Fruit fly (Drosophila melanogaster) whole organism: ENCODE results near the gene Flad1.

Experiments
- CG8478 ChIP-seq: fragments of >200 bp; optimal IDR thresholded peaks from 2 replicates; lab custom pipeline; 2018; ENCODE audit warnings: inconsistent platforms
- Dll ChIP-seq: fragments of >200 bp; optimal IDR thresholded peaks from 2 replicates; lab custom pipeline; 2017
- EcR ChIP-seq, 2 experiments: fragments of >200 bp; optimal IDR thresholded peaks; 2 replicates each; lab custom pipeline; 2017; ENCODE audit warnings: missing biosample characterization in 2 of 2, missing genetic modification characterization in 2 of 2, missing genetic modification reagents in 2 of 2
- pan ChIP-seq: fragments of >200 bp; optimal IDR thresholded peaks from 2 replicates; lab custom pipeline; 2017
- psq ChIP-seq: fragments of >200 bp; optimal IDR thresholded peaks from 2 replicates; lab custom pipeline; 2017
- usp ChIP-seq: fragments of >200 bp; optimal IDR thresholded peaks from 2 replicates; lab custom pipeline; 2017; ENCODE audit warnings: missing biosample characterization, missing genetic modification characterization, mixed read lengths

The Flad1 gene

DNA sequence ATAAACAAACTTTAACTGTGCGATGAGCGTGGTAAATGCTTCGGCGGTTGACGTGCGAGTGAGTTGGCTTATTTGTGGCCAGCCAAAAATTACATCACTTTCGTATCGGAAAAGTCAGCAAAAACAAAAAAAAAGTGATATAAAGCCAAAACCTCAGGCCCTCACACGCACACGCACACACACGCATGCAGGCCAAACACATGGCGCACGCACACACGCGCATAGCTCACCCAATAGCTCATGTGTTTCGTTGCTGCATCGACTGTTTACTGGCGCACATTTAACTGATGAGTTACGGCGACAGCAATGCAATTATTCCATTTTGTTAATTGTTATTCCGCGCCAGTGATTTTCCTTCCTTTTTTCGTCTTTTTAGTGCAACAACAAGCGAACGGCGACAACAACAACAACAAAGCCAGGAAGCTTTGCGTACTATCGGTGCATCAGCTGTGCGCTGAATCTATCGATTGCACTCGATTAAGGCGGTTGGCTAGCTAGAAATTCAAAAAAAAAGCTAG, at the start of gene Flad1:
Gene Flad1, minus strand, starts transcription at position 418 of the 518 bp plus-strand sequence.
- TF ChIP-seq Dll (lab: Kevin White, UChicago), result no peak
- no peak for TF ChIP-seq pan
- TF ChIP-seq psq (lab: Kevin White, UChicago), result no peak
- TF ChIP-seq CG8478 (lab: Kevin White, UChicago), result no peak
- no peak for TF ChIP-seq EcR (GFP tag; optimal IDR thresholded peaks at IDR 0.05; lab: Kevin White, UChicago)
- TF ChIP-seq usp (GFP tag; lab: Kevin White, UChicago), result no peak

DNA sequence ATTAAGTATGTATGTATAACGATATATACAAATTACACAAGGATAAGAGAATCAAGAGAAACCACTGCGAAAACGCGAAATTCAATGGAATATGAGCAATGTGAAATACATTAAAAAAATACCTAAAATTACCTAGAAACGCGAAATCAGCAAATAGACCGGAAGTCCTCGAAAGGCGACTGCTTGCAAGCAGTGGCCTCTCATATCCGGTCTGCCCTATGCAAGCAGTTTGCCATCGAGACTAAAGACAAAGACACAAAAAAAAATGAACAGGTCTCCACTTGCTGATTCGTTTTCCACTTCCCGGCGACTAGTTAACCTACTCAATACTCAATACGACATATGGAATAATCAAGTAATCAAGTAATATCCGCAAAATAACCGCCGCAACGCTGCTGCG, 44.4 kb upstream of the Flad1 start:
- TF ChIP-seq usp (GFP tag; lab: Kevin White, UChicago), result no peak
- TF ChIP-seq psq (lab: Kevin White, UChicago), result no peak

DNA sequence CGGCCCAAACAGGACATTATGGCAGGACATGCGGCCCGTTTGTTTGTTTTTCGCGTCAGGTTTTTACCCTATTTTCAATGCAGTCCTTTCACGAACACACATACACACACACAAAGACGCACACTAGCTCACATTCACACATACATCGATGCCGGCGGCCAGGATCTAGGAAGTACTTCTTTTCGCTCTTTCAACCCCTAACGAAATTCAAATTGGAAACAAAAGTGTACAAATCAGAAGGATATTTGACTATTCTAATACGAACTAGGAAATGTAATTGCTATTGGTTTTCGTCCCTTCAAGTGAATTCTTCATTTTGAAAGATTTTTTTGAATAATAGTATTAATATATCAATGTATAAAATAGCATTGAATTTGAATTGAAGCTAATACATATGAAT, 37.1 kb upstream of the Flad1 start:
- TF ChIP-seq pan, result no peak
- TF ChIP-seq psq (lab: Kevin White, UChicago), result no peak
- TF ChIP-seq CG8478 (lab: Kevin White, UChicago), result no peak
- TF ChIP-seq EcR (GFP tag; optimal IDR thresholded peaks at IDR 0.05; lab: Kevin White, UChicago), result no peak
- TF ChIP-seq Dll (lab: Kevin White, UChicago), result no peak
- no peak for TF ChIP-seq usp (GFP tag; lab: Kevin White, UChicago)

DNA sequence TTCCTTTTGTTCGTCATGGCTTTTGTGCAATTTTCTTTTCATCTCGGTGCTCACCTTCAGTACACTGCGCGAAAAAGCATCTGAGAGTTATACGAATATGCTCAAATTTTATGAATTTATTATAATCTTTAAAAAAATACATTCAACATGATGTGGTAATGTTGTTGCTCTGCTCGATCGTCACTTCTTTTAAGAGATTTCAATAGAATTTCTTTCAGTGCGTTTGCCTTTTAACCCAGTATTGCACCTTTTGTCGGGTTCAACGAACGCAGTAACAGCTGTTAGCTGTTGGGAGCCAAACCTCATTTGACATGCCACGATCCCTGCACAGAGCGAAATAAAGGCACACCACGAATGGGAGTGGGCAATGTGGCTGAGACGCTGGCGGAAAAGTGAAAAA, 36.6 kb upstream of the Flad1 start:
- TF ChIP-seq EcR (GFP tag; optimal IDR thresholded peaks at IDR 0.05; lab: Kevin White, UChicago), result no peak
- TF ChIP-seq Dll (lab: Kevin White, UChicago), result no peak
- no peak for TF ChIP-seq psq (lab: Kevin White, UChicago)
- TF ChIP-seq CG8478 (lab: Kevin White, UChicago), result no peak
- TF ChIP-seq usp (GFP tag; lab: Kevin White, UChicago), result no peak
- no peak for TF ChIP-seq pan

DNA sequence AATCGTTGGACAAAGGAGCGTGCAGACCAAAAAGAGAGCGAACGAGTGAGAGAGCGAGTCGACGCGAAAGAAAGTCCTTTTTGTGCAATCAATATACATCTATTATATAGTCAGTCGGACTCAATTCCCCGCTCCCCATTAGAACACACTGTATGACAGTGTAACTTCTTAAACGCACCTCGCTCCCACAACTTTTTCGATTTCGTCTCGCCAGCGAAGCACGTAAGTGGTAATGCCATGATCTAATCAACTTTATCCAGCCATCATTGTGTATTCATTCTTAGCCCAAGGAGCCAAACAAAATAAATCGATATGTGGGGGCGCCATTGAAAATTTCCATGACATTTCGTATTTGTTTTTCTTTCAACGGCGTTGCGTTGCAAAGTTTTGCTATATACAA, 35.7 kb upstream of the Flad1 start:
- TF ChIP-seq usp (GFP tag; lab: Kevin White, UChicago) (no peak), EcR (GFP tag; optimal IDR thresholded peaks at IDR 0.05; lab: Kevin White, UChicago) (no peak), pan (no peak), CG8478 (lab: Kevin White, UChicago) (no peak), psq (lab: Kevin White, UChicago) (no peak), Dll (lab: Kevin White, UChicago) (no peak)

DNA sequence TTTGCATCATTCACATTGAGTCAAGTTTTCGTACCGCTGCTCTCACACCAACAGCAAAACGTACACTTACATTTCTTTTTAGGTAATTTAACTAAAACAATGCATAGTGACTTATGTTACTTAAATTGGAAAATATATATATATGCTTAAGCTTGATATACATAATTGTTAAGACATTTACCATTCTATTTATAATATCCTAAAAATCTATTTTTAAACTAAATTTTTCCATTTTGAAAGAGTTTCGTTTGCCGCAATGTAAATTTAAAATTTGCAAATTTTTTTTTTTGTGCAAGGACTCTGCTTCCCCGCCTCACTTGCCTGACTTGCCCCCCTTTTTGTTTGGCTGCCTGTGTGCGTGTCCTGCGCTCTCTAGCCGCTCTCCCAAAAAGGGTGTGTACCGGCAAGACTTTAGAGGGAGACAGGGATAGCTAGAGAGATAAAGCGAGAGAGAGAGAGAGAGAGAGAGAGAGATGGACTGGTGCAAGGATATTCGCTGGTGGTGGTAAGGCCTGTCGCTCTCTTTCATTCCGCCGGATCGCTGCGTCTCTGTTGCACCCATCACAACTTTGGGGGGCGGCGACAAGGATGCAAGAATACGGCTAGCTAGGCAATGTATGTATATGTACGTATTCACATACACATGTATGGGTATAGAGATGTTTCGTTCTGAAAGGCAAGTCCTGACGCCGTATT, 34.7 kb upstream of the Flad1 start:
- TF ChIP-seq usp (GFP tag; lab: Kevin White, UChicago) (no peak), EcR (GFP tag; optimal IDR thresholded peaks at IDR 0.05; lab: Kevin White, UChicago) (no peak), psq (lab: Kevin White, UChicago) (no peak), pan (no peak), Dll (lab: Kevin White, UChicago) (no peak), CG8478 (lab: Kevin White, UChicago) (no peak)

DNA sequence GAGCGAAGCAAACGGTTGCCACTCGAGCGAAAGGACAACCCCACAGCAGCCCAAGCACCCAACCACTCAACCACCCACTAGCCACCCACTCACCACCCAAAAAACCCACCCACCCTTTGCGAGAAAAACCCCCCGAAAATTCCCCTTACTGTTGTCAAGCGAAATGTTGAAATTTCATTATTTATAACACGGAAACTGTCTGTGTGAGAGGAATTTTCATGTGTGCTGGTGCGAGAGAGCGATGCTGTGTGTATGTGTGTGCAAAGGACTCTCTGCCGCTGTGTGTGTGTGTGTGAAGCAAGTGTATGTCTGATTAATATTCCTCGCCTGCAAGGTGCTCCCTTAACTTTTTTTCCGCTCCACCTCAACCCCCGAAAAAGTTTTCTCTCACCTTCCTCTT, 26.5 kb upstream of the Flad1 start:
- TF ChIP-seq usp (GFP tag; lab: Kevin White, UChicago), result no peak
- no peak for TF ChIP-seq psq (lab: Kevin White, UChicago)
- TF ChIP-seq CG8478 (lab: Kevin White, UChicago), result no peak
- no peak for TF ChIP-seq pan
- TF ChIP-seq EcR (GFP tag; optimal IDR thresholded peaks at IDR 0.05; lab: Kevin White, UChicago), result no peak
- no peak for TF ChIP-seq Dll (lab: Kevin White, UChicago)

DNA sequence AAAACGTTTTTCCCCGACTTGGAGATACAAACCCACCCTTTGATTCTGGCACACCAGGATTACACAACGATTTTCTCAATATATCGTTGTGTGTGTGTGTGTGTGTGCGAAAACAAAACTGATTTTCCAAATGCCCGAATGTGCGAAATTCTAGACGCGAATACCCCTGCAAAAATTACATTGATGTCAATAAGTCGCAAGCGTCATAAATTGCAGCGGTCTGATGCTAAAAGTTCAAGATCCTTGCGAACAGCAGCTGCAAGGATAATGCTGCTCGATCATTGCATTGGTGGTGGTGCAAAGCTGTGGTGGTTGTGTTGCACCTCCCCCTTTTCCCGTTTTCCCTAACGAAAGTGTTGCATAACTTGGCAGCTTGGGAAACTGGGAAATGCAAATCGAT, 24.3 kb upstream of the Flad1 start:
- no peak for TF ChIP-seq pan
- TF ChIP-seq psq (lab: Kevin White, UChicago), result no peak
- TF ChIP-seq CG8478 (lab: Kevin White, UChicago), result no peak
- TF ChIP-seq Dll (lab: Kevin White, UChicago), result no peak
- TF ChIP-seq EcR (GFP tag; optimal IDR thresholded peaks at IDR 0.05; lab: Kevin White, UChicago), result no peak
- TF ChIP-seq usp (GFP tag; lab: Kevin White, UChicago), result no peak

DNA sequence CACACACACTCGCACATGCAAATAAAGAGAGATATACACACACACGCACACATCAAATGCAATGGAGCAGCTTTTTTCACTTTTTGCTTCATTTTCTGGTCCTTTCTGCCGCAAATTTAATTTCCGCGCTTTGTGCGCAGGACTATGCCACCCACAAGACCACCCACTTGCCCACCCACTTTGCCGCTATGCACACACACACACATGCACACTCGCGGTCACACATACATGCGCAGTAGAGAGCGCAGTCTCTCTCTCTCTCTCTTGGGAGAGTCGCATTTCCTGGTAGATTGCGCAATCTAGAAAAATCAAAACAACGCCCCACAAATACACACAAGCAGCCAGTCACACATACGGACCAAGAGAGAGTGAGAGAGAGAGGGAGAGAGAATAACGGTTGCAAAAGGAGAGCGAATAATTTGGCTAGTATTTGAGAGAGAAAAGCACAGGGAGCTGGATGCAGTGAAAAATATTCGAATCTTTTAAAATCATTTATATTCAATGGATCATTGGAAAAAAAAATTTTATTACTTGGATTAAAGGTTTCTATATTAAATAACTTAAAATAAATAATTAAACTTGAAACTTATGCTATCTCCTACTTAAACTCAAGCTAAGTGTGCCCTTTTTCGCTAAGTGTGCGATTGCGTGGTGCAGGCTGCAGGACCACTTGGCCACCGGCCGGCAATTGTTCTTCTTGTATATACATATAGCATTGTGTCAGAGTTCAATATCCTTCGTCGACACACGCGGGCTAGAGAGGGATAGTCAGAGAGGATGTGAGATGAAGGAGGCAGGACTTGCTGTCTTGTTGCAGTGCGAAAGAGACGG, 22.3 kb upstream of the Flad1 start:
- TF ChIP-seq usp (GFP tag; lab: Kevin White, UChicago), result no peak
- no peak for TF ChIP-seq psq (lab: Kevin White, UChicago)
- no peak for TF ChIP-seq EcR (GFP tag; optimal IDR thresholded peaks at IDR 0.05; lab: Kevin White, UChicago)
- TF ChIP-seq Dll (lab: Kevin White, UChicago), result no peak
- TF ChIP-seq pan, result no peak
- TF ChIP-seq CG8478 (lab: Kevin White, UChicago), result no peak

DNA sequence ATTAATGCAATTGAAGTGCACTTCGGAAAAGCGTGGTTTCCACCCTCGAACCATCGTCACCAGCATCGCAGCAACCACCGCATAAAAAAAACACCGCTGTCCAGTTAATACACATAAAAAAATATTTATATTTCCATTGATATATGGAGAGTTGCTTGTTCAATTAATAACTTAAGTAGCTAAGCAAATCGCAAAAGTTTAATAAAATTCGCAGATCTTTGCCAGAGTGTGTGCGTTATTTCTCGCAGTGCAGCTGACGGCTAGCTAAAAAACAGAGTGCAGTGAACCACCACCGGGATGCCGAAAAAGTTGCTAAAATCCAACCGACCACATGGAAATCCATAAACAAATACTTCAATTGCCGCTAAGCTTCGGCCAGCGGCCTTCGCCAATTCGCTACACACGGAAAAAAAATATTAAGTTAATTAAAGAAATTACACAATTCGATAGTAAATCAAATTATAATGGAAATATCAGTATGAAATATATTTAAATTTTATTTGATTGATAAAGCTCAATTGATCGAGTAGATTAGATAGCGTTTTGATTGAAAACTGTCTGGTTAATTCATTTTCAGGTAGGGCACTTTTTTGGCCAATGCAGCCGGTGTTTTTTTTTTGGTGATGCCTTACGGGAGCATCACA, 20.1 kb upstream of the Flad1 start:
- TF ChIP-seq EcR (GFP tag; optimal IDR thresholded peaks at IDR 0.05; lab: Kevin White, UChicago), result no peak
- TF ChIP-seq CG8478 (lab: Kevin White, UChicago), result no peak
- TF ChIP-seq psq (lab: Kevin White, UChicago), result no peak
- TF ChIP-seq pan, result no peak
- no peak for TF ChIP-seq Dll (lab: Kevin White, UChicago)
- TF ChIP-seq usp (GFP tag; lab: Kevin White, UChicago), result no peak

DNA sequence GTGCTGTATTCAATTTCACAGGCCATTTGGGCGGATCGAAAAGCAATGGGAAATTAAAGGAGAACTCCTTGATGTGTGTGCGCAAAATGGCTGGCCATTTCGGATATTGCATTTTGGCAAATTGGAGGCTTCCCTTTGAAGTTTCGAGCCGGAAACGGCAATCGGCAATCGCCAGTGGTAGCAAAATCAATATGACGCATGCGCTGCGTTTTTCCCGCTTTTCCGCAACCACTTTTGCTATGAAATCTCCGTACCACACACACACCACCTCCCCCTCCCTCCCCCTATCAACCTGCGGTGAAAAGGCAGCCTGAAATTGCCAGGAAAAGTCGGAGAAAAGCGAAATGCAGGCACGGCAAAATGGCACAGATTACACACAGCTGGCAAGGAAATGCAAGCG, 19.0 kb upstream of the Flad1 start:
- TF ChIP-seq psq (lab: Kevin White, UChicago), result no peak
- TF ChIP-seq usp (GFP tag; lab: Kevin White, UChicago), result no peak
- no peak for TF ChIP-seq EcR (GFP tag; optimal IDR thresholded peaks at IDR 0.05; lab: Kevin White, UChicago)
- no peak for TF ChIP-seq pan
- no peak for TF ChIP-seq CG8478 (lab: Kevin White, UChicago)
- TF ChIP-seq Dll (lab: Kevin White, UChicago), result no peak
